Fruit fly (Drosophila melanogaster) whole organism, embryonic: ENCODE data around the gene Ir68b.

Source experiments
- Awh ChIP-seq: fragments of 200-800 bp; sonication (Bioruptor generic); IDR thresholded peaks from 2 replicates; pipeline ENCODE4, ENCODE4 v1.3.6; 2022; ENCODE audit warnings: missing biosample characterization, missing genetic modification characterization
- BEAF-32 ChIP-seq: fragments of 200-800 bp; sonication (Bioruptor generic); optimal IDR thresholded peaks from 3 replicates; lab custom pipeline; 2017; ENCODE audit warnings: missing biosample characterization, missing genetic modification characterization, mild to moderate bottlenecking, moderate library complexity, missing genetic modification reagents
- BtbVII ChIP-seq: fragments of 200-800 bp; sonication (Bioruptor generic); optimal IDR thresholded peaks from 3 replicates; lab custom pipeline; 2017; ENCODE audit warnings: missing biosample characterization, mild to moderate bottlenecking, missing genetic modification characterization
- CG1024 ChIP-seq: fragments of 200-800 bp; sonication (Bioruptor generic); IDR thresholded peaks from 2 replicates; pipeline ENCODE4 v1.3.6; 2022; ENCODE audit warnings: missing biosample characterization, missing genetic modification characterization
- CG10267 ChIP-seq: fragments of 200-800 bp; sonication (Bioruptor generic); optimal IDR thresholded peaks from 2 replicates; lab custom pipeline; 2018; ENCODE audit warnings: missing biosample characterization, mild to moderate bottlenecking, missing genetic modification characterization, moderate library complexity
- CG11085 ChIP-seq: fragments of 200-800 bp; sonication (Bioruptor generic); IDR thresholded peaks from 2 replicates; pipeline ENCODE4 v1.3.6; 2022; ENCODE audit warnings: missing biosample characterization, missing genetic modification characterization
- CG12299 ChIP-seq: fragments of 200-800 bp; sonication (Bioruptor generic); optimal IDR thresholded peaks from 2 replicates; lab custom pipeline; 2018; ENCODE audit warnings: missing biosample characterization, mild to moderate bottlenecking, missing genetic modification characterization
- CG12391 ChIP-seq: fragments of 200-800 bp; sonication (Bioruptor generic); optimal IDR thresholded peaks from 3 replicates; lab custom pipeline; 2018; ENCODE audit warnings: missing biosample characterization, mild to moderate bottlenecking, missing genetic modification characterization, moderate library complexity
- CG12769 ChIP-seq: fragments of 200-800 bp; sonication (Bioruptor generic); optimal IDR thresholded peaks from 2 replicates; lab custom pipeline; 2019; ENCODE audit warnings: missing biosample characterization, mild to moderate bottlenecking, missing genetic modification characterization, moderate library complexity
- CG15269 ChIP-seq: fragments of 200-800 bp; sonication (Bioruptor generic); optimal IDR thresholded peaks from 2 replicates; lab custom pipeline; 2018; ENCODE audit warnings: missing biosample characterization, mild to moderate bottlenecking, missing genetic modification characterization, moderate library complexity
- CG15514 ChIP-seq: fragments of 200-800 bp; sonication (Bioruptor generic); optimal IDR thresholded peaks from 3 replicates; lab custom pipeline; 2017; ENCODE audit warnings: missing biosample characterization, missing genetic modification characterization, mild to moderate bottlenecking, moderate library complexity, missing genetic modification reagents
- CG16813 ChIP-seq: fragments of 200-800 bp; sonication (Bioruptor generic); IDR thresholded peaks from 3 replicates; pipeline ENCODE4 v1.3.6; 2022; ENCODE audit warnings: missing biosample characterization, missing genetic modification characterization; ENCODE audit not compliant: partially characterized antibody
- CG17186 ChIP-seq: fragments of 200-800 bp; sonication (Bioruptor generic); optimal IDR thresholded peaks from 3 replicates; lab custom pipeline; 2017; ENCODE audit warnings: missing biosample characterization, missing genetic modification reagents, missing genetic modification characterization
- CG17829 ChIP-seq: fragments of 200-800 bp; optimal IDR thresholded peaks from 2 replicates; lab custom pipeline; 2019; ENCODE audit warnings: missing biosample characterization, mild to moderate bottlenecking, missing genetic modification characterization, moderate library complexity
- CG18011 ChIP-seq: fragments of 200-800 bp; sonication (Bioruptor generic); optimal IDR thresholded peaks from 2 replicates; lab custom pipeline; 2017; ENCODE audit warnings: missing biosample characterization, missing genetic modification characterization, mild to moderate bottlenecking, moderate library complexity, missing genotype
- CG2199 ChIP-seq: fragments of 200-800 bp; sonication (Bioruptor generic); IDR thresholded peaks from 3 replicates; pipeline ENCODE4 v1.3.6; 2022; ENCODE audit warnings: missing biosample characterization, missing genetic modification characterization
- CG2678 ChIP-seq: fragments of 200-800 bp; sonication (Bioruptor generic); optimal IDR thresholded peaks from 3 replicates; lab custom pipeline; 2019; ENCODE audit warnings: missing biosample characterization, mild to moderate bottlenecking, missing genetic modification characterization, moderate library complexity
- CG4617 ChIP-seq: fragments of 200-800 bp; sonication (Bioruptor generic); optimal IDR thresholded peaks from 3 replicates; lab custom pipeline; 2016; ENCODE audit warnings: missing biosample characterization, missing genetic modification characterization, borderline replicate concordance
- CG4820 ChIP-seq: fragments of 200-800 bp; sonication (Bioruptor generic); optimal IDR thresholded peaks from 3 replicates; lab custom pipeline; 2016; ENCODE audit warnings: missing biosample characterization, missing genetic modification characterization
- CG4854 ChIP-seq: fragments of 200-800 bp; sonication (Bioruptor generic); optimal IDR thresholded peaks from 2 replicates; lab custom pipeline; 2016; ENCODE audit warnings: missing biosample characterization, missing genetic modification characterization, inconsistent platforms
- CG7963 ChIP-seq: fragments of 200-800 bp; sonication (Bioruptor generic); IDR thresholded peaks from 3 replicates; pipeline ENCODE4 v1.3.6; 2022; ENCODE audit warnings: missing biosample characterization, missing genetic modification characterization; ENCODE audit not compliant: partially characterized antibody
- CG8765 ChIP-seq: fragments of 200-800 bp; sonication (Bioruptor generic); IDR thresholded peaks from 2 replicates; pipeline ENCODE4 v1.3.6; 2022; ENCODE audit warnings: missing biosample characterization, missing genetic modification characterization
- CG8924 ChIP-seq: fragments of 200-800 bp; optimal IDR thresholded peaks from 3 replicates; lab custom pipeline; 2019; ENCODE audit warnings: missing biosample characterization, mild to moderate bottlenecking, missing genetic modification characterization, moderate library complexity
- Dad ChIP-seq: fragments of 200-800 bp; sonication (Bioruptor generic); optimal IDR thresholded peaks from 3 replicates; lab custom pipeline; 2016; ENCODE audit warnings: missing biosample characterization, missing genetic modification characterization
- Dll ChIP-seq: fragments of 200-800 bp; sonication (Bioruptor generic); IDR thresholded peaks from 4 replicates; pipeline ENCODE4 v1.3.6; 2022; ENCODE audit warnings: missing biosample characterization, missing genetic modification characterization; ENCODE audit not compliant: partially characterized antibody
- Doc3 ChIP-seq: fragments of 200-800 bp; sonication (Bioruptor generic); IDR thresholded peaks from 3 replicates; pipeline ENCODE4 v1.3.6; 2022; ENCODE audit warnings: missing biosample characterization, missing genetic modification characterization; ENCODE audit not compliant: partially characterized antibody
- ERR ChIP-seq: fragments of 200-800 bp; sonication (Bioruptor generic); optimal IDR thresholded peaks from 2 replicates; lab custom pipeline; 2016; ENCODE audit warnings: missing biosample characterization, missing genetic modification characterization
- HHEX ChIP-seq: fragments of 200-800 bp; sonication (Bioruptor generic); optimal IDR thresholded peaks from 3 replicates; lab custom pipeline; 2017; ENCODE audit warnings: missing biosample characterization, mild to moderate bottlenecking, missing genetic modification characterization, missing genetic modification reagents
- HLH54F ChIP-seq: fragments of 200-800 bp; sonication (Bioruptor generic); optimal IDR thresholded peaks from 3 replicates; lab custom pipeline; 2016; ENCODE audit warnings: missing biosample characterization, missing genetic modification characterization
- Hr39 ChIP-seq: fragments of >200 bp; optimal IDR thresholded peaks from 2 replicates; lab custom pipeline; 2017
- Med ChIP-seq: fragments of 200-800 bp; sonication (Bioruptor generic); peaks from one replicate; lab custom pipeline; 2016; ENCODE audit warnings: missing biosample characterization, missing genetic modification characterization, mild to moderate bottlenecking, inconsistent platforms, moderate library complexity
- Oli ChIP-seq: fragments of 200-800 bp; sonication (Bioruptor generic); optimal IDR thresholded peaks from 2 replicates; lab custom pipeline; 2018; ENCODE audit warnings: missing biosample characterization, mild to moderate bottlenecking, missing genetic modification characterization, moderate library complexity
- Opbp ChIP-seq: fragments of 200-800 bp; sonication (Bioruptor generic); IDR thresholded peaks from 3 replicates; pipeline ENCODE4 v1.3.6; 2022; ENCODE audit warnings: missing biosample characterization, missing genetic modification characterization; ENCODE audit not compliant: partially characterized antibody
- Pdp1 ChIP-seq, 2 experiments: fragments of 200-800 bp; sonication (Bioruptor generic); optimal IDR thresholded peaks; 3 replicates each; lab custom pipeline; 2016; ENCODE audit warnings: missing biosample characterization in 2 of 2, missing genetic modification characterization in 2 of 2, mild to moderate bottlenecking in 1 of 2, moderate library complexity in 1 of 2
- Sry-δ ChIP-seq: fragments of 200-800 bp; sonication (Bioruptor generic); optimal IDR thresholded peaks from 2 replicates; lab custom pipeline; 2016; ENCODE audit warnings: missing biosample characterization, missing genetic modification characterization
- br ChIP-seq: fragments of >200 bp; optimal IDR thresholded peaks from 2 replicates; lab custom pipeline; 2017
- caup ChIP-seq: fragments of 200-800 bp; sonication (Bioruptor generic); optimal IDR thresholded peaks from 3 replicates; lab custom pipeline; 2017; ENCODE audit warnings: missing biosample characterization, mild to moderate bottlenecking, missing genetic modification characterization, moderate library complexity; ENCODE audit not compliant: severe bottlenecking
- dati ChIP-seq: fragments of 200-800 bp; sonication (Bioruptor generic); IDR thresholded peaks from 2 replicates; pipeline ENCODE4 v1.3.6; 2022; ENCODE audit warnings: missing biosample characterization, missing genetic modification characterization
- ewg ChIP-seq: fragments of 200-800 bp; sonication (Bioruptor generic); optimal IDR thresholded peaks from 3 replicates; lab custom pipeline; 2017; ENCODE audit warnings: mild to moderate bottlenecking, missing biosample characterization, missing genetic modification reagents, missing genetic modification characterization
- mirr ChIP-seq: fragments of 200-800 bp; sonication (Bioruptor generic); optimal IDR thresholded peaks from 3 replicates; lab custom pipeline; 2018; ENCODE audit warnings: missing biosample characterization, mild to moderate bottlenecking, missing genetic modification characterization
- nerfin-2 ChIP-seq: fragments of 200-800 bp; sonication (Bioruptor generic); IDR thresholded peaks from 2 replicates; pipeline ENCODE4 v1.3.6; 2022; ENCODE audit warnings: missing biosample characterization, missing genetic modification characterization; ENCODE audit not compliant: partially characterized antibody
- pnt ChIP-seq: fragments of 200-800 bp; sonication (Bioruptor generic); optimal IDR thresholded peaks from 3 replicates; lab custom pipeline; 2016; ENCODE audit warnings: missing biosample characterization, missing genetic modification characterization
- sens ChIP-seq: fragments of 200-800 bp; sonication (Bioruptor generic); peaks from one replicate; lab custom pipeline; 2016; ENCODE audit warnings: missing biosample characterization, missing genetic modification characterization
- sna ChIP-seq: fragments of 200-800 bp; sonication (Bioruptor generic); IDR thresholded peaks from 2 replicates; pipeline ENCODE4 v1.3.6; 2022; ENCODE audit warnings: missing biosample characterization, missing genetic modification characterization; ENCODE audit not compliant: partially characterized antibody
- trem ChIP-seq: fragments of 200-800 bp; optimal IDR thresholded peaks from 3 replicates; lab custom pipeline; 2019; ENCODE audit warnings: missing biosample characterization, mild to moderate bottlenecking, missing genetic modification characterization, moderate library complexity

The Ir68b gene

dm6 chr3L:12124138-12124583 is 3.0 kb downstream of the Ir68b start (continued):
- TF ChIP-seq CG2199 (GFP tag; lab: Robert Waterston, UW) (peak; percentile 80; the same call in 2 of the 3 replicates), HLH54F (GFP tag; lab: Kevin White, UChicago) (no peak), ewg (GFP tag; lab: Kevin White, UChicago) (peak; percentile 87), CG11085 (GFP tag; lab: Robert Waterston, UW) (no peak), Pdp1 (GFP tag; optimal IDR thresholded peaks at IDR 0.05; lab: Kevin White, UChicago) (peak in 1 of 2 experiments; percentile 18), mirr (GFP tag; lab: Kevin White, UChicago) (peak; percentile 91), caup (GFP tag; lab: Kevin White, UChicago) (peak; percentile 60), CG12391 (tag; lab: Kevin White, UChicago) (peak; percentile 14), CG12769 (tag; lab: Kevin White, UChicago) (peak; percentile 85)
- TF ChIP-seq, all 482 proteins: peak for 141

- TF ChIP-seq Oli (tag; lab: Kevin White, UChicago), result no peak
- no peak for TF ChIP-seq pnt
- TF ChIP-seq Med (GFP tag; lab: Kevin White, UChicago), result peak; percentile 10
- TF ChIP-seq CG12299 (tag; lab: Kevin White, UChicago), result no peak
- no peak for TF ChIP-seq ERR (GFP tag; lab: Kevin White, UChicago)
- 0 out of 3 replicates have a peak, but pooled peaks have one; percentile 15 for TF ChIP-seq CG16813 (GFP tag; lab: Robert Waterston, UW)
- peak; percentile 51 for TF ChIP-seq sens (GFP tag; lab: Kevin White, UChicago)
- TF ChIP-seq HHEX (GFP tag; lab: Kevin White, UChicago), result no peak
- TF ChIP-seq dati (GFP tag; lab: Robert Waterston, UW), result no peak
- TF ChIP-seq CG18011 (GFP tag; lab: Kevin White, UChicago), result no peak
- peak; percentile 76 for TF ChIP-seq Hr39 (lab: Kevin White, UChicago)
These were observed 4.3 kb downstream of the Ir68b start for dm6 chr3L:12122891-12123290.

dm6 chr3L:12119875-12120485 is 7.2 kb downstream of the Ir68b start, which contains the start of gene CG11560:
CG11560 (plus strand) TSS chr3L:12120019.
- TF ChIP-seq CG17829 (peak; percentile 2), CG15269 (tag; lab: Kevin White, UChicago) (no peak), Sry-δ (GFP tag; lab: Kevin White, UChicago) (peak; percentile 61), Doc3 (peak; percentile 59), Opbp (GFP tag; lab: Robert Waterston, UW) (peak; percentile 40; the same call in 2 of the 3 replicates), sna (GFP tag; lab: Robert Waterston, UW) (peak; percentile 55; the same call in 1 of the 2 replicates), BtbVII (GFP tag; lab: Kevin White, UChicago) (no peak), CG4820 (no peak), Awh (GFP tag; lab: Robert Waterston, UW) (no peak), BEAF-32 (GFP tag; lab: Kevin White, UChicago) (peak; percentile 76), CG1024 (GFP tag; lab: Robert Waterston, UW) (no peak), Dll (GFP tag; lab: Robert Waterston, UW) (peak; percentile 80), CG7963 (GFP tag; lab: Robert Waterston, UW) (peak; percentile 53; the same call in 1 of the 3 replicates), trem (peak; percentile 31), CG4617 (GFP tag; lab: Kevin White, UChicago) (peak; percentile 24), br (no peak), CG17186 (GFP tag; lab: Kevin White, UChicago) (peak; percentile 1), CG8924 (tag; lab: Kevin White, UChicago) (no peak), Med (GFP tag; lab: Kevin White, UChicago) (peak; percentile 76), CG8765 (no peak), nerfin-2 (GFP tag; lab: Robert Waterston, UW) (peak; percentile 47; the same call in 1 of the 2 replicates), CG15514 (GFP tag; lab: Kevin White, UChicago) (peak; percentile 44), Dad (GFP tag; lab: Kevin White, UChicago) (no peak), CG10267 (tag; lab: Kevin White, UChicago) (peak; percentile 35), CG4854 (no peak), CG2678 (tag; lab: Kevin White, UChicago) (no peak)
